Fruit fly (Drosophila melanogaster) whole organism, prepupa: Measurements from ENCODE around the gene st.

Experiments
- CG10669 ChIP-seq: fragments of 200-800 bp; sonication (Bioruptor generic); optimal IDR thresholded peaks from 3 replicates; lab custom pipeline; 2018; ENCODE audit warnings: missing biosample characterization, mild to moderate bottlenecking, missing genetic modification characterization, moderate library complexity
- CG11294 ChIP-seq: fragments of 200-800 bp; sonication (Bioruptor generic); IDR thresholded peaks from 2 replicates; pipeline ENCODE4 v1.3.6; 2022; ENCODE audit warnings: missing biosample characterization, missing genetic modification characterization
- CG11762 ChIP-seq: fragments of 200-800 bp; sonication (Bioruptor generic); optimal IDR thresholded peaks from 3 replicates; lab custom pipeline; 2016; ENCODE audit warnings: missing biosample characterization, missing genetic modification characterization; ENCODE audit not compliant: insufficient read depth
- CG11902 ChIP-seq: fragments of 200-800 bp; sonication (Bioruptor generic); optimal IDR thresholded peaks from 3 replicates; lab custom pipeline; 2016; ENCODE audit warnings: missing biosample characterization, missing genetic modification characterization
- CG1621 ChIP-seq: fragments of 200-800 bp; sonication (Bioruptor generic); optimal IDR thresholded peaks from 3 replicates; lab custom pipeline; 2018; ENCODE audit warnings: missing biosample characterization, mild to moderate bottlenecking, missing genetic modification characterization
- CG16779 ChIP-seq: fragments of 200-800 bp; sonication (Bioruptor generic); optimal IDR thresholded peaks from 3 replicates; lab custom pipeline; 2017; ENCODE audit warnings: missing biosample characterization, mild to moderate bottlenecking, missing genetic modification characterization
- CG3032 ChIP-seq: fragments of 200-800 bp; optimal IDR thresholded peaks from 2 replicates; lab custom pipeline; 2019; ENCODE audit warnings: missing biosample characterization, mild to moderate bottlenecking, missing genetic modification characterization, moderate library complexity
- CG31627 ChIP-seq: fragments of 200-800 bp; sonication (Bioruptor generic); optimal IDR thresholded peaks from 3 replicates; lab custom pipeline; 2016; ENCODE audit warnings: missing biosample characterization, missing genetic modification characterization
- CG32006 ChIP-seq: fragments of 200-800 bp; sonication (Bioruptor generic); optimal IDR thresholded peaks from 3 replicates; lab custom pipeline; 2017; ENCODE audit warnings: missing biosample characterization, mild to moderate bottlenecking, missing genetic modification characterization
- CG34406 ChIP-seq: fragments of 200-800 bp; sonication (Bioruptor generic); optimal IDR thresholded peaks from 3 replicates; lab custom pipeline; 2016; ENCODE audit warnings: missing biosample characterization, missing genetic modification characterization
- CG3919 ChIP-seq: fragments of 200-800 bp; sonication (Bioruptor generic); optimal IDR thresholded peaks from 3 replicates; lab custom pipeline; 2016; ENCODE audit warnings: missing biosample characterization, missing genetic modification characterization
- CG6163 ChIP-seq: fragments of 200-800 bp; sonication (Bioruptor generic); IDR thresholded peaks from 3 replicates; pipeline ENCODE4 v1.3.6; 2022; ENCODE audit warnings: missing biosample characterization, missing genetic modification characterization
- CG6276 ChIP-seq: fragments of 200-800 bp; sonication (Bioruptor generic); optimal IDR thresholded peaks from 2 replicates; lab custom pipeline; 2017; ENCODE audit warnings: missing biosample characterization, mild to moderate bottlenecking, missing genetic modification characterization
- CG6792 ChIP-seq: fragments of 200-800 bp; sonication (Bioruptor generic); optimal IDR thresholded peaks from 3 replicates; lab custom pipeline; 2016; ENCODE audit warnings: missing biosample characterization, missing genetic modification characterization
- CG6854 ChIP-seq: fragments of 200-800 bp; sonication (Bioruptor generic); optimal IDR thresholded peaks from 2 replicates; lab custom pipeline; 2017; ENCODE audit warnings: missing biosample characterization, mild to moderate bottlenecking, missing genetic modification characterization
- CG7368 ChIP-seq: fragments of 200-800 bp; sonication (Bioruptor generic); optimal IDR thresholded peaks from 3 replicates; lab custom pipeline; 2016; ENCODE audit warnings: missing biosample characterization, missing genetic modification characterization
- CG8119 ChIP-seq: fragments of 200-800 bp; sonication (Bioruptor generic); IDR thresholded peaks from 3 replicates; pipeline ENCODE4 v1.3.6; 2022; ENCODE audit warnings: missing biosample characterization, missing genetic modification characterization
- CG8319 ChIP-seq: fragments of 200-800 bp; sonication (Bioruptor generic); optimal IDR thresholded peaks from 3 replicates; lab custom pipeline; 2016; ENCODE audit warnings: missing biosample characterization, missing genetic modification characterization
- CG8632 ChIP-seq: fragments of 200-800 bp; sonication (Bioruptor generic); optimal IDR thresholded peaks from 3 replicates; lab custom pipeline; 2016; ENCODE audit warnings: missing biosample characterization, missing genetic modification characterization
- Eip75B ChIP-seq: fragments of 200-800 bp; sonication (Bioruptor generic); optimal IDR thresholded peaks from 3 replicates; lab custom pipeline; 2016; ENCODE audit warnings: missing biosample characterization, missing genetic modification characterization
- Eip78C ChIP-seq: fragments of 200-800 bp; sonication (Bioruptor generic); peaks from one replicate; lab custom pipeline; 2016; ENCODE audit warnings: missing biosample characterization, missing genetic modification characterization
- Ets21C ChIP-seq: fragments of 200-800 bp; sonication (Bioruptor generic); optimal IDR thresholded peaks from 3 replicates; lab custom pipeline; 2016; ENCODE audit warnings: missing biosample characterization, missing genetic modification characterization
- Gug ChIP-seq: fragments of 200-800 bp; sonication (Bioruptor generic); IDR thresholded peaks from 2 replicates; pipeline ENCODE4 v1.3.6; 2022; ENCODE audit warnings: missing biosample characterization, missing genetic modification characterization
- Hr38 ChIP-seq: sonication (Bioruptor generic); optimal IDR thresholded peaks from 2 replicates; lab custom pipeline; 2016; ENCODE audit warnings: missing biosample characterization, missing genetic modification characterization
- Hr39 ChIP-seq: fragments of 200-800 bp; sonication (Bioruptor generic); optimal IDR thresholded peaks from 2 replicates; lab custom pipeline; 2016; ENCODE audit warnings: missing biosample characterization, missing genetic modification characterization
- Hr4 ChIP-seq: fragments of 200-800 bp; sonication (Bioruptor generic); optimal IDR thresholded peaks from 3 replicates; lab custom pipeline; 2016; ENCODE audit warnings: missing biosample characterization, missing genetic modification characterization
- Lpt ChIP-seq: fragments of 200-800 bp; sonication (Bioruptor generic); optimal IDR thresholded peaks from 3 replicates; lab custom pipeline; 2016; ENCODE audit warnings: missing biosample characterization, missing genetic modification characterization
- OdsH ChIP-seq: fragments of 200-800 bp; sonication (Bioruptor generic); optimal IDR thresholded peaks from 3 replicates; lab custom pipeline; 2016; ENCODE audit warnings: missing biosample characterization, missing genetic modification characterization
- Smox ChIP-seq: fragments of 200-800 bp; sonication (Bioruptor generic); optimal IDR thresholded peaks from 3 replicates; lab custom pipeline; 2016; ENCODE audit warnings: missing biosample characterization, missing genetic modification characterization
- Sox102F ChIP-seq: fragments of 200-800 bp; sonication (Bioruptor generic); optimal IDR thresholded peaks from 2 replicates; lab custom pipeline; 2016; ENCODE audit warnings: missing biosample characterization, mild to moderate bottlenecking, missing genetic modification characterization
- Sox14 ChIP-seq: fragments of 200-800 bp; sonication (Bioruptor generic); optimal IDR thresholded peaks from 3 replicates; lab custom pipeline; 2016; ENCODE audit warnings: missing biosample characterization, missing genetic modification characterization
- achi ChIP-seq: fragments of 200-800 bp; sonication (Bioruptor generic); optimal IDR thresholded peaks from 3 replicates; lab custom pipeline; 2016; ENCODE audit warnings: missing biosample characterization, missing genetic modification characterization
- acj6 ChIP-seq: fragments of 200-800 bp; sonication (Bioruptor generic); optimal IDR thresholded peaks from 3 replicates; lab custom pipeline; 2016; ENCODE audit warnings: missing biosample characterization, missing genetic modification characterization
- cyc ChIP-seq: fragments of 200-800 bp; sonication (Bioruptor generic); optimal IDR thresholded peaks from 3 replicates; lab custom pipeline; 2016; ENCODE audit warnings: missing biosample characterization, missing genetic modification characterization
- esn ChIP-seq: fragments of 200-800 bp; sonication (Bioruptor generic); optimal IDR thresholded peaks from 2 replicates; lab custom pipeline; 2016; ENCODE audit warnings: missing biosample characterization, mild to moderate bottlenecking, missing genetic modification characterization, moderate library complexity
- fd59A ChIP-seq: fragments of 200-800 bp; sonication (Bioruptor generic); optimal IDR thresholded peaks from 2 replicates; lab custom pipeline; 2017; ENCODE audit warnings: missing biosample characterization, mild to moderate bottlenecking, missing genetic modification characterization, missing genetic modification reagents
- fd85E ChIP-seq: fragments of 200-800 bp; sonication (Bioruptor generic); optimal IDR thresholded peaks from 3 replicates; lab custom pipeline; 2016; ENCODE audit warnings: missing biosample characterization, missing genetic modification characterization
- fkh ChIP-seq: fragments of 200-800 bp; sonication (Bioruptor generic); optimal IDR thresholded peaks from 3 replicates; lab custom pipeline; 2017; ENCODE audit warnings: missing biosample characterization, mild to moderate bottlenecking, missing genetic modification characterization, moderate library complexity
- lz ChIP-seq: fragments of 200-800 bp; sonication (Bioruptor generic); optimal IDR thresholded peaks from 3 replicates; lab custom pipeline; 2016; ENCODE audit warnings: missing biosample characterization, missing genetic modification characterization
- net ChIP-seq: fragments of 200-800 bp; sonication (Bioruptor generic); optimal IDR thresholded peaks from 3 replicates; lab custom pipeline; 2016; ENCODE audit warnings: missing biosample characterization, missing genetic modification characterization
- pdm3 ChIP-seq: fragments of 200-800 bp; sonication (Bioruptor generic); optimal IDR thresholded peaks from 3 replicates; lab custom pipeline; 2016; ENCODE audit warnings: missing biosample characterization, missing genetic modification characterization
- salr ChIP-seq, 2 experiments: fragments of 200-800 bp; sonication (Bioruptor generic); optimal IDR thresholded peaks; 3 replicates each; lab custom pipeline; 2016 to 2018; ENCODE audit warnings: missing biosample characterization in 2 of 2, missing genetic modification characterization in 2 of 2, mild to moderate bottlenecking in 1 of 2
- spab ChIP-seq: fragments of 200-800 bp; sonication (Bioruptor generic); optimal IDR thresholded peaks from 2 replicates; lab custom pipeline; 2017; ENCODE audit warnings: missing biosample characterization, mild to moderate bottlenecking, missing genetic modification characterization, missing genetic modification reagents
- ss ChIP-seq, 2 experiments: fragments of 200-800 bp; sonication (Bioruptor generic); optimal IDR thresholded peaks; 2 replicates in 1 of 2; 3 replicates in 1 of 2; lab custom pipeline; 2017 to 2018; ENCODE audit warnings: mild to moderate bottlenecking in 2 of 2, missing biosample characterization in 2 of 2, missing genetic modification characterization in 2 of 2, moderate library complexity in 1 of 2
- svp ChIP-seq: fragments of 200-800 bp; sonication (Bioruptor generic); peaks from one replicate; lab custom pipeline; 2016; ENCODE audit warnings: missing biosample characterization, missing genetic modification characterization
- topi ChIP-seq: fragments of 200-800 bp; sonication (Bioruptor generic); optimal IDR thresholded peaks from 3 replicates; lab custom pipeline; 2016; ENCODE audit warnings: missing biosample characterization, missing genetic modification characterization

The st gene

dm6 chr3L:16483524-16484370, 13.7 kb upstream of the st start, which contains the start of gene aos (continued):
- TF ChIP-seq cyc (GFP tag; lab: Kevin White, UChicago): peak; percentile 84
- peak; percentile 64 for TF ChIP-seq Ets21C (GFP tag; lab: Kevin White, UChicago)
- peak; percentile 88 for TF ChIP-seq Lpt (GFP tag; lab: Kevin White, UChicago)
- TF ChIP-seq CG7368: peak; percentile 84
- peak; percentile 90 for TF ChIP-seq CG11762 (GFP tag; lab: Kevin White, UChicago)
- peak; percentile 82 for TF ChIP-seq fd59A (GFP tag; lab: Kevin White, UChicago)
- TF ChIP-seq CG3919 (GFP tag; lab: Kevin White, UChicago): peak; percentile 96
- TF ChIP-seq Gug (GFP tag; lab: Robert Waterston, UW): peak; percentile 80
- TF ChIP-seq CG11902 (GFP tag; lab: Kevin White, UChicago): peak; percentile 85
- TF ChIP-seq fd85E (GFP tag; lab: Kevin White, UChicago): peak; percentile 35
- TF ChIP-seq Eip78C (GFP tag; lab: Kevin White, UChicago): peak; percentile 43
- TF ChIP-seq Hr38 (GFP tag; lab: Kevin White, UChicago): no peak
- TF ChIP-seq CG11294 (GFP tag; lab: Robert Waterston, UW): peak; percentile 74; the same call in 1 of the 2 replicates
- TF ChIP-seq CG32006: peak; percentile 98
- TF ChIP-seq Eip75B: peak; percentile 71
- peak; percentile 80 for TF ChIP-seq svp (GFP tag; lab: Kevin White, UChicago)
- peak; percentile 93 for TF ChIP-seq achi (GFP tag; lab: Kevin White, UChicago)
- TF ChIP-seq acj6 (GFP tag; lab: Kevin White, UChicago): peak; percentile 94
- peak; percentile 52 to 98 for TF ChIP-seq salr (GFP tag; optimal IDR thresholded peaks at IDR 0.05; lab: Kevin White, UChicago)
- peak; percentile 56 for TF ChIP-seq CG1621 (tag; lab: Kevin White, UChicago)
- TF ChIP-seq CG8119 (GFP tag; lab: Robert Waterston, UW): peak; percentile 95
- peak; percentile 59 for TF ChIP-seq fkh (GFP tag; lab: Kevin White, UChicago)

- peak; percentile 22 for TF ChIP-seq net (GFP tag; lab: Kevin White, UChicago)
- no peak for TF ChIP-seq CG7368
- peak; percentile 44 for TF ChIP-seq CG3919 (GFP tag; lab: Kevin White, UChicago)
- TF ChIP-seq ss (GFP tag; optimal IDR thresholded peaks at IDR 0.05; lab: Kevin White, UChicago): peak in 1 of 2 experiments; percentile 26
- peak; percentile 72 for TF ChIP-seq esn (GFP tag; lab: Kevin White, UChicago)
- peak; percentile 36 for TF ChIP-seq CG8632 (GFP tag; lab: Kevin White, UChicago)
- TF ChIP-seq CG6163 (GFP tag; lab: Robert Waterston, UW): no peak
- TF ChIP-seq CG3032: peak; percentile 16
- TF ChIP-seq fd59A (GFP tag; lab: Kevin White, UChicago): peak; percentile 47
- TF ChIP-seq fd85E (GFP tag; lab: Kevin White, UChicago): no peak
- no peak for TF ChIP-seq Hr4
- peak; percentile 39 for TF ChIP-seq Eip75B
- TF ChIP-seq Eip78C (GFP tag; lab: Kevin White, UChicago): peak; percentile 92
- TF ChIP-seq Hr39 (GFP tag; lab: Kevin White, UChicago): peak; percentile 39
- no peak for TF ChIP-seq CG6276 (GFP tag; lab: Kevin White, UChicago)
- peak; percentile 36 for TF ChIP-seq Smox (GFP tag; lab: Kevin White, UChicago)
- peak; percentile 40 for TF ChIP-seq CG6792 (GFP tag; lab: Kevin White, UChicago)
- TF ChIP-seq Ets21C (GFP tag; lab: Kevin White, UChicago): no peak
- peak; percentile 50 for TF ChIP-seq Sox102F (GFP tag; lab: Kevin White, UChicago)
- no peak for TF ChIP-seq Hr38 (GFP tag; lab: Kevin White, UChicago)
- TF ChIP-seq CG10669 (GFP tag; lab: Kevin White, UChicago): peak; percentile 3
- TF ChIP-seq Sox14: peak; percentile 35
- no peak for TF ChIP-seq CG8319 (GFP tag; lab: Kevin White, UChicago)
- TF ChIP-seq CG34406 (GFP tag; lab: Kevin White, UChicago): peak; percentile 28
- no peak for TF ChIP-seq fkh (GFP tag; lab: Kevin White, UChicago)
- no peak for TF ChIP-seq CG16779 (tag; lab: Kevin White, UChicago)
- TF ChIP-seq CG6854 (GFP tag; lab: Kevin White, UChicago): no peak
- peak; percentile 21 for TF ChIP-seq pdm3 (GFP tag; lab: Kevin White, UChicago)
- peak; percentile 37 for TF ChIP-seq CG31627 (GFP tag; lab: Kevin White, UChicago)
- TF ChIP-seq topi (GFP tag; lab: Kevin White, UChicago): peak; percentile 52
- peak; percentile 9 for TF ChIP-seq OdsH (GFP tag; lab: Kevin White, UChicago)
- TF ChIP-seq lz (GFP tag; lab: Kevin White, UChicago): peak; percentile 19
- peak; percentile 45 for TF ChIP-seq spab
Observed at dm6 chr3L:16484739-16485524, 12.5 kb upstream of the st start.
